Fruit fly (Drosophila melanogaster) whole organism, embryonic: ENCODE measurements around the gene Tlk.
A peak's percentile ranks its signal among the peaks of the same experiment; 100 is the strongest.

Experiments used
- ATbp ChIP-seq: fragments of 200-800 bp; sonication (Bioruptor generic); optimal IDR thresholded peaks from 2 replicates; lab custom pipeline; 2017; ENCODE audit warnings: missing biosample characterization, mild to moderate bottlenecking, missing genetic modification characterization, missing genetic modification reagents
- B-H1 ChIP-seq: fragments of 200-800 bp; sonication (Bioruptor generic); IDR thresholded peaks from 3 replicates; pipeline ENCODE4 v1.3.6; 2022; ENCODE audit warnings: missing biosample characterization, missing genetic modification characterization
- Bgb ChIP-seq: fragments of 200-800 bp; sonication (Bioruptor generic); IDR thresholded peaks from 2 replicates; pipeline ENCODE4 v1.3.6; 2022; ENCODE audit warnings: missing biosample characterization, missing genetic modification characterization; ENCODE audit not compliant: partially characterized antibody
- Bteb2 ChIP-seq: fragments of 200-800 bp; sonication (Bioruptor generic); optimal IDR thresholded peaks from 2 replicates; lab custom pipeline; 2016; ENCODE audit warnings: missing biosample characterization, missing genetic modification characterization
- CG12219 ChIP-seq: fragments of 200-800 bp; sonication (Bioruptor generic); optimal IDR thresholded peaks from 3 replicates; lab custom pipeline; 2018; ENCODE audit warnings: missing biosample characterization, mild to moderate bottlenecking, missing genetic modification characterization
- CG12299 ChIP-seq: fragments of 200-800 bp; sonication (Bioruptor generic); optimal IDR thresholded peaks from 2 replicates; lab custom pipeline; 2018; ENCODE audit warnings: missing biosample characterization, mild to moderate bottlenecking, missing genetic modification characterization
- CG12391 ChIP-seq: fragments of 200-800 bp; sonication (Bioruptor generic); optimal IDR thresholded peaks from 3 replicates; lab custom pipeline; 2018; ENCODE audit warnings: missing biosample characterization, mild to moderate bottlenecking, missing genetic modification characterization, moderate library complexity
- CG1603 ChIP-seq: fragments of 200-800 bp; sonication (Bioruptor generic); optimal IDR thresholded peaks from 2 replicates; lab custom pipeline; 2019; ENCODE audit warnings: missing biosample characterization, mild to moderate bottlenecking, missing genetic modification characterization, moderate library complexity
- CG17385 ChIP-seq: fragments of 200-800 bp; sonication (Bioruptor generic); optimal IDR thresholded peaks from 3 replicates; lab custom pipeline; 2018; ENCODE audit warnings: missing biosample characterization, mild to moderate bottlenecking, missing genetic modification characterization
- CG17612 ChIP-seq: fragments of 200-800 bp; sonication (Bioruptor generic); IDR thresholded peaks from 2 replicates; pipeline ENCODE4 v1.3.6; 2022; ENCODE audit warnings: missing biosample characterization, missing genetic modification characterization
- CG1792 ChIP-seq: fragments of 200-800 bp; sonication (Bioruptor generic); optimal IDR thresholded peaks from 2 replicates; lab custom pipeline; 2016; ENCODE audit warnings: missing biosample characterization, missing genetic modification characterization
- CG1832 ChIP-seq: fragments of 200-800 bp; sonication (Bioruptor generic); optimal IDR thresholded peaks from 2 replicates; lab custom pipeline; 2017; ENCODE audit warnings: missing biosample characterization, mild to moderate bottlenecking, missing genetic modification characterization, inconsistent platforms
- CG31365 ChIP-seq: fragments of 200-800 bp; sonication (Bioruptor generic); optimal IDR thresholded peaks from 2 replicates; lab custom pipeline; 2018; ENCODE audit warnings: missing biosample characterization, mild to moderate bottlenecking, missing genetic modification characterization
- CG3281 ChIP-seq: fragments of 200-800 bp; sonication (Bioruptor generic); optimal IDR thresholded peaks from 3 replicates; lab custom pipeline; 2017; ENCODE audit warnings: missing biosample characterization, mild to moderate bottlenecking, missing genetic modification characterization
- CG42726 ChIP-seq: fragments of 200-800 bp; sonication (Bioruptor generic); IDR thresholded peaks from 2 replicates; pipeline ENCODE4 v1.3.6; 2022; ENCODE audit warnings: missing biosample characterization, missing genetic modification characterization; ENCODE audit not compliant: partially characterized antibody
- CG43689 ChIP-seq: fragments of 200-800 bp; sonication (Bioruptor generic); IDR thresholded peaks from 2 replicates; pipeline ENCODE4 v1.3.6; 2022; ENCODE audit warnings: missing biosample characterization, missing genetic modification characterization
- CG4820 ChIP-seq: fragments of 200-800 bp; sonication (Bioruptor generic); optimal IDR thresholded peaks from 3 replicates; lab custom pipeline; 2016; ENCODE audit warnings: missing biosample characterization, missing genetic modification characterization
- CG6272 ChIP-seq: fragments of 200-800 bp; sonication (Bioruptor generic); IDR thresholded peaks from 2 replicates; pipeline ENCODE4 v1.3.6; 2022; ENCODE audit warnings: missing biosample characterization, missing genetic modification characterization
- CG6683 ChIP-seq: fragments of 200-800 bp; sonication (Bioruptor generic); optimal IDR thresholded peaks from 2 replicates; lab custom pipeline; 2017; ENCODE audit warnings: missing biosample characterization, mild to moderate bottlenecking, missing genetic modification characterization, missing genetic modification reagents
- CG9727 ChIP-seq: fragments of 200-800 bp; sonication (Bioruptor generic); optimal IDR thresholded peaks from 3 replicates; lab custom pipeline; 2017; ENCODE audit warnings: missing biosample characterization, mild to moderate bottlenecking, missing genetic modification characterization
- D19B ChIP-seq: fragments of 200-800 bp; sonication (Bioruptor generic); optimal IDR thresholded peaks from 2 replicates; lab custom pipeline; 2017; ENCODE audit warnings: missing biosample characterization, mild to moderate bottlenecking, missing genetic modification characterization
- Ets65A ChIP-seq: fragments of 200-800 bp; sonication (Bioruptor generic); peaks from one replicate; lab custom pipeline; 2016; ENCODE audit warnings: missing biosample characterization, missing genetic modification characterization
- HLH3B ChIP-seq: fragments of 200-800 bp; sonication (Bioruptor generic); IDR thresholded peaks from 2 replicates; pipeline ENCODE4 v1.3.6; 2022; ENCODE audit warnings: missing biosample characterization, missing genetic modification characterization
- HmgZ ChIP-seq: fragments of 200-800 bp; sonication (Bioruptor generic); optimal IDR thresholded peaks from 2 replicates; lab custom pipeline; 2018; ENCODE audit warnings: missing biosample characterization, mild to moderate bottlenecking, missing genetic modification characterization
- Kr ChIP-seq: fragments of 200-800 bp; sonication (Bioruptor generic); optimal IDR thresholded peaks from 2 replicates; lab custom pipeline; 2017; ENCODE audit warnings: missing biosample characterization, mild to moderate bottlenecking, missing genetic modification characterization
- Lhr ChIP-seq: fragments of 200-800 bp; sonication (Bioruptor generic); optimal IDR thresholded peaks from 3 replicates; lab custom pipeline; 2017; ENCODE audit warnings: mild to moderate bottlenecking, missing biosample characterization, missing genetic modification reagents, missing genetic modification characterization
- Myb ChIP-seq: fragments of 200-800 bp; sonication (Bioruptor generic); optimal IDR thresholded peaks from 2 replicates; lab custom pipeline; 2016; ENCODE audit warnings: missing biosample characterization, missing genetic modification characterization
- NFAT ChIP-seq: fragments of 200-800 bp; sonication (Bioruptor generic); IDR thresholded peaks from 2 replicates; pipeline ENCODE4 v1.3.6; 2022; ENCODE audit warnings: missing biosample characterization, missing genetic modification characterization
- Neu2 ChIP-seq: fragments of 200-800 bp; sonication (Bioruptor generic); optimal IDR thresholded peaks from 3 replicates; lab custom pipeline; 2016; ENCODE audit warnings: missing biosample characterization, missing genetic modification characterization, borderline replicate concordance
- Pdp1 ChIP-seq, 2 experiments: fragments of 200-800 bp; sonication (Bioruptor generic); optimal IDR thresholded peaks; 3 replicates each; lab custom pipeline; 2016; ENCODE audit warnings: missing biosample characterization in 2 of 2, missing genetic modification characterization in 2 of 2, mild to moderate bottlenecking in 1 of 2, moderate library complexity in 1 of 2
- Rx ChIP-seq: fragments of 200-800 bp; sonication (Bioruptor generic); IDR thresholded peaks from 2 replicates; pipeline ENCODE4 v1.3.6; 2022; ENCODE audit warnings: missing biosample characterization, missing genetic modification characterization
- Tbp ChIP-seq: fragments of >200 bp; optimal IDR thresholded peaks from 2 replicates; lab custom pipeline; 2018; ENCODE audit warnings: missing biosample characterization, missing genetic modification characterization
- bigmax ChIP-seq: fragments of 200-800 bp; sonication (Bioruptor generic); optimal IDR thresholded peaks from 2 replicates; lab custom pipeline; 2018; ENCODE audit warnings: missing biosample characterization, mild to moderate bottlenecking, missing genetic modification characterization
- corto ChIP-seq: fragments of 200-800 bp; sonication (Bioruptor generic); optimal IDR thresholded peaks from 2 replicates; lab custom pipeline; 2016; ENCODE audit warnings: missing biosample characterization, mild to moderate bottlenecking, missing genetic modification characterization, moderate library complexity
- dati ChIP-seq: fragments of 200-800 bp; sonication (Bioruptor generic); IDR thresholded peaks from 2 replicates; pipeline ENCODE4 v1.3.6; 2022; ENCODE audit warnings: missing biosample characterization, missing genetic modification characterization
- dpn ChIP-seq, 2 experiments: fragments of 200-800 bp; sonication (Bioruptor generic); optimal IDR thresholded peaks; 3 replicates each; lab custom pipeline; 2016; ENCODE audit warnings: missing biosample characterization in 2 of 2, missing genetic modification characterization in 2 of 2
- dysf ChIP-seq: fragments of 200-800 bp; sonication (Bioruptor generic); IDR thresholded peaks from 3 replicates; pipeline ENCODE4 v1.3.6; 2022; ENCODE audit warnings: missing biosample characterization, missing genetic modification characterization
- fd3F ChIP-seq: fragments of 200-800 bp; sonication (Bioruptor generic); optimal IDR thresholded peaks from 2 replicates; lab custom pipeline; 2018; ENCODE audit warnings: missing biosample characterization, mild to moderate bottlenecking, missing genetic modification characterization, moderate library complexity
- fru ChIP-seq: fragments of >200 bp; optimal IDR thresholded peaks from 2 replicates; lab custom pipeline; 2017
- h ChIP-seq: fragments of >200 bp; optimal IDR thresholded peaks from 2 replicates; lab custom pipeline; 2017
- hbn ChIP-seq: fragments of 200-800 bp; sonication (Bioruptor generic); IDR thresholded peaks from 2 replicates; pipeline ENCODE4 v1.3.6; 2022; ENCODE audit warnings: missing biosample characterization, missing genetic modification characterization; ENCODE audit not compliant: partially characterized antibody
- jing ChIP-seq: fragments of 200-800 bp; sonication (Bioruptor generic); optimal IDR thresholded peaks from 2 replicates; lab custom pipeline; 2018; ENCODE audit warnings: missing biosample characterization, mild to moderate bottlenecking, missing genetic modification characterization
- kah ChIP-seq: fragments of 200-800 bp; sonication (Bioruptor generic); optimal IDR thresholded peaks from 2 replicates; lab custom pipeline; 2018; ENCODE audit warnings: missing biosample characterization, mild to moderate bottlenecking, missing genetic modification characterization
- ken ChIP-seq: fragments of 200-800 bp; sonication (Bioruptor generic); IDR thresholded peaks from 3 replicates; pipeline ENCODE4 v1.3.6; 2022; ENCODE audit warnings: missing biosample characterization, missing genetic modification characterization
- klu ChIP-seq: fragments of 200-800 bp; sonication (Bioruptor generic); IDR thresholded peaks from 2 replicates; pipeline ENCODE4 v1.3.6; 2022; ENCODE audit warnings: missing biosample characterization, missing genetic modification characterization
- pb ChIP-seq: fragments of 200-800 bp; sonication (Bioruptor generic); optimal IDR thresholded peaks from 3 replicates; lab custom pipeline; 2016; ENCODE audit warnings: missing biosample characterization, missing genetic modification characterization
- pum ChIP-seq: fragments of 200-800 bp; sonication (Bioruptor generic); optimal IDR thresholded peaks from 2 replicates; lab custom pipeline; 2016; ENCODE audit warnings: missing biosample characterization, missing genetic modification characterization
- sisA ChIP-seq: fragments of 200-800 bp; sonication (Bioruptor generic); IDR thresholded peaks from 2 replicates; pipeline ENCODE4 v1.3.6; 2022; ENCODE audit warnings: missing biosample characterization, missing genetic modification characterization
- trh ChIP-seq: fragments of 200-800 bp; sonication (Bioruptor generic); optimal IDR thresholded peaks from 2 replicates; lab custom pipeline; 2016; ENCODE audit warnings: missing biosample characterization, missing genetic modification characterization
- zen ChIP-seq: fragments of 200-800 bp; sonication (Bioruptor generic); optimal IDR thresholded peaks from 3 replicates; lab custom pipeline; 2018; ENCODE audit warnings: missing biosample characterization, mild to moderate bottlenecking, missing genetic modification characterization, moderate library complexity

Tlk gene

dm6 chrX:3681729-3682482, 37.9 kb upstream of the Tlk start (continued):
- TF ChIP-seq kah (GFP tag; lab: Kevin White, UChicago) (no peak), CG3281 (no peak), fru (lab: Kevin White, UChicago) (no peak), zen (tag; lab: Kevin White, UChicago) (no peak), CG12219 (GFP tag; lab: Kevin White, UChicago) (no peak), Bgb (GFP tag; lab: Robert Waterston, UW) (no peak), ATbp (GFP tag; lab: Kevin White, UChicago) (peak; percentile 41), D19B (GFP tag; lab: Kevin White, UChicago) (no peak), hbn (GFP tag; lab: Robert Waterston, UW) (no peak), HmgZ (tag; lab: Kevin White, UChicago) (no peak), Bteb2 (no peak), Ets65A (GFP tag; lab: Kevin White, UChicago) (no peak), Lhr (no peak), Pdp1 (GFP tag; optimal IDR thresholded peaks at IDR 0.05; lab: Kevin White, UChicago) (peak in 1 of 2 experiments; percentile 18), ken (GFP tag; lab: Robert Waterston, UW) (no peak), B-H1 (GFP tag; lab: Robert Waterston, UW) (no peak), CG1792 (GFP tag; lab: Kevin White, UChicago) (no peak), Tbp (no peak), corto (peak; percentile 5), CG4820 (GFP tag; lab: Kevin White, UChicago) (no peak), bigmax (GFP tag; lab: Kevin White, UChicago) (no peak), klu (GFP tag; lab: Robert Waterston, UW) (no peak), dysf (GFP tag; lab: Robert Waterston, UW) (no peak), CG42726 (GFP tag; lab: Robert Waterston, UW) (no peak), Myb (GFP tag; lab: Kevin White, UChicago) (no peak), pb (GFP tag; lab: Kevin White, UChicago) (no peak), Kr (GFP tag; lab: Kevin White, UChicago) (no peak), CG1603 (tag; lab: Kevin White, UChicago) (peak; percentile 73), CG43689 (no peak), CG12299 (no peak), CG31365 (tag; lab: Kevin White, UChicago) (no peak), trh (GFP tag; lab: Kevin White, UChicago) (no peak), CG9727 (GFP tag; lab: Kevin White, UChicago) (no peak), Neu2 (no peak), NFAT (GFP tag; lab: Robert Waterston, UW) (no peak), HLH3B (GFP tag; lab: Robert Waterston, UW) (no peak), Rx (GFP tag; lab: Robert Waterston, UW) (no peak), CG17612 (no peak), CG17385 (GFP tag; lab: Kevin White, UChicago) (peak; percentile 14), fd3F (GFP tag; lab: Kevin White, UChicago) (no peak), pum (GFP tag; lab: Kevin White, UChicago) (peak; percentile 7), h (lab: Kevin White, UChicago) (no peak), CG12391 (tag; lab: Kevin White, UChicago) (peak; percentile 13), sisA (GFP tag; lab: Robert Waterston, UW) (no peak), dpn (GFP tag; optimal IDR thresholded peaks at IDR 0.05; lab: Kevin White, UChicago) (peak in 1 of 2 experiments; percentile 28), dati (GFP tag; lab: Robert Waterston, UW) (no peak), CG1832 (GFP tag; lab: Kevin White, UChicago) (no peak), CG6272 (GFP tag; lab: Robert Waterston, UW) (no peak), jing (GFP tag; lab: Kevin White, UChicago) (no peak), CG6683 (no peak)
